Fruit fly (Drosophila melanogaster) whole organism, embryonic: ENCODE measurements around the gene CG14817.

Experiments used
- CG10274 ChIP-seq: fragments of 200-800 bp; sonication (Bioruptor generic); optimal IDR thresholded peaks from 3 replicates; lab custom pipeline; 2017; ENCODE audit warnings: missing biosample characterization, mild to moderate bottlenecking, missing genetic modification characterization
- CG12769 ChIP-seq: fragments of 200-800 bp; sonication (Bioruptor generic); optimal IDR thresholded peaks from 2 replicates; lab custom pipeline; 2019; ENCODE audit warnings: missing biosample characterization, mild to moderate bottlenecking, missing genetic modification characterization, moderate library complexity

DNA sequence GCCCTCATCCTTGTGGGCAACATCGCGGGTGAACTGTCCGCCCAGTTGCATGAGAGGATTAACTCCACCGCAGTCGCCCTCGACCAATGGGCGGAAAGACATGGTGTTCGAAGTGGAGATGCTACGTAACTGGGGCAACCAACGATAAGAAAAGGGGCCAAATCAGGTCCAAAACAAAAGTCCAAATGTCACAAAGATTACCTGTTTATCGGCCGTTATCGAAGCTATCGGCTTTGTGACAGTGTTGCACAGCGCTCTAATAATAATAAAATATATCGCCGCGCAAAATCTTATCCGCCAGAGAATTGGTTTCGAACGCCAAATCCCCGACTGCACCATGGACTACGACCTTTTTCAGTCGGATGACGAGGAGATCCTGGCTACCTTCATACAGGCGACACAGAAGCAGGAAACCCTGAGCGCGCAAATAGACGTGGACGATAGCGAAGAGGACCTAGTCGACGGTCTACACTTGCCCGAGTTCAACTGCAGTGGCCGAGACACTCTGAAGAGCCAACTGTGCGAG, 8.4 kb downstream of the CG14817 start, which contains the start of the genes CG14803 and Pex5:
- TF ChIP-seq CG10274 (GFP tag; lab: Kevin White, UChicago) (no peak), CG12769 (tag; lab: Kevin White, UChicago) (no peak)
